Worm (Caenorhabditis elegans): ENCODE data around the gene sru-6.

sru-6 gene

DNA sequence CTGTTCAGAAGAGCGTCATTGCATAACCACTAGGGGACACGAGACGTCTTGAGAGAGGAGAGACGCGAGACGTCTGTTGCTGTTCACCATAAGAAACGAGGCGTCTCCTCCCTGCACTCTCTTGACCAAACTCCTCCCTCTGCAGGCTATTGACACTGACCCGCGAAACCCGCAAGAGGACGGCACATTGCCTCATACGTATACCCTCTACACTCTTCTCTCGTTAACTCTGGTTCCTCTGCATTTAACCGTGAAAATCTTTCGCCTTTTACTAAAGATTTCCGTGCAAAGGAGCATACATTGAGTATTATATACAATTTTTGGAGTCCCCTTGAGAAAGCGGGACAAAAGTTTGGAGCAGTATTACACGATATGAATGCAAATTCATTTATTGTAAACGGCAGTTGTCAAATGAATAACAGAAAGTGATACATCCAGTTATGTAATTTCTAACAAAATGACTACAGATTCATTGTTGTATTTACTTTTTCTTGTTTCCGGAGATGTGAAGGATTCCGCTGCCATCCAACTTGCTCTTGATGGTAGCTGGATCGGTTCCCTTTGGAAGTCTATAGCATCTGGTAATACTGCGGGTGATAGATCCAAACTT is 45.9 kb upstream of the sru-6 start (continued):
- TF ChIP-seq rpc-1 (optimal IDR thresholded peaks at IDR 0.05) (no peak), rpc-1 (tag; optimal IDR thresholded peaks at IDR 0.05) (peak; percentile 22), hlh-12 (tag; optimal IDR thresholded peaks at IDR 0.05) (no peak), T07F8.4 (tag; optimal IDR thresholded peaks at IDR 0.05) (peak; percentile 29), tbp1 (GFP tag; optimal IDR thresholded peaks at IDR 0.05) (peak; percentile 81), hmg-1.2 (GFP tag; IDR thresholded peaks at IDR 0.05) (peak; percentile 92), F57C9.4 (tag; optimal IDR thresholded peaks at IDR 0.05) (no peak), ztf-18 (tag; optimal IDR thresholded peaks at IDR 0.05) (peak; percentile 69), akir-1 (GFP tag; optimal IDR thresholded peaks at IDR 0.05) (no peak), mel-28 (tag; optimal IDR thresholded peaks at IDR 0.05; ENCODE audit: borderline replicate concordance) (peak; percentile 78), sptf-2 (GFP tag; optimal IDR thresholded peaks at IDR 0.05) (peak; percentile 61), cebp-2 (GFP tag; IDR thresholded peaks at IDR 0.05) (0 out of 2 replicates have a peak, but pooled peaks have one; percentile 22), madf-6 (GFP tag; IDR thresholded peaks at IDR 0.05) (peak; percentile 79), F55B11.4 (tag; optimal IDR thresholded peaks at IDR 0.05; ENCODE audit: borderline replicate concordance, insufficient read depth) (no peak), tbx-9 (tag; optimal IDR thresholded peaks at IDR 0.05; ENCODE audit: borderline replicate concordance) (no peak), dpl-1 (GFP tag; optimal IDR thresholded peaks at IDR 0.05) (peak; percentile 3), hlh-26 (GFP tag; conservative IDR thresholded peaks at IDR 0.05) (no peak), egl-44 (GFP tag; IDR thresholded peaks at IDR 0.05) (peak; percentile 81), D2030.7 (GFP tag; IDR thresholded peaks at IDR 0.05) (peak; percentile 96), lin-26 (GFP tag; IDR thresholded peaks at IDR 0.05) (peak; percentile 57; the same call in 1 of the 2 replicates), rcor-1 (GFP tag; IDR thresholded peaks at IDR 0.05) (peak; percentile 85), bed-2 (GFP tag; IDR thresholded peaks at IDR 0.05) (0 out of 2 replicates have a peak, but pooled peaks have one; percentile 11), Y53F4B.3 (GFP tag; IDR thresholded peaks at IDR 0.05) (peak; percentile 74; the same call in 1 of the 2 replicates), egl-18 (GFP tag; IDR thresholded peaks at IDR 0.05) (0 out of 2 replicates have a peak, but pooled peaks have one; percentile 16), lin-40 (tag; optimal IDR thresholded peaks at IDR 0.05) (peak; percentile 93), ceh-40 (GFP tag; IDR thresholded peaks at IDR 0.05) (0 out of 2 replicates have a peak, but pooled peaks have one; percentile 6), lsy-27 (tag; optimal IDR thresholded peaks at IDR 0.05; ENCODE audit: borderline replicate concordance, insufficient read depth) (no peak), nfya-2 (GFP tag; IDR thresholded peaks at IDR 0.05) (0 out of 2 replicates have a peak, but pooled peaks have one; percentile 66), B0261.1 (tag; optimal IDR thresholded peaks at IDR 0.05) (peak; percentile 39), lag-1 (GFP tag; IDR thresholded peaks at IDR 0.05) (no peak), lin-35 (GFP tag; optimal IDR thresholded peaks at IDR 0.05) (peak in 1 of 3 experiments; percentile 81), hmg-20 (GFP tag; IDR thresholded peaks at IDR 0.05) (peak; percentile 74), ZK185.1 (tag; optimal IDR thresholded peaks at IDR 0.05; ENCODE audit: poor library complexity, severe bottlenecking) (peak; percentile 81), snpc-4 (GFP tag; optimal IDR thresholded peaks at IDR 0.05) (peak; percentile 98), snpc-4 (tag; optimal IDR thresholded peaks at IDR 0.05) (peak; percentile 99), ztf-22 (GFP tag; optimal IDR thresholded peaks at IDR 0.05) (no peak), F39B2.1 (GFP tag; IDR thresholded peaks at IDR 0.05) (no peak), athp-1 (tag; optimal IDR thresholded peaks at IDR 0.05) (peak; percentile 45), F23B12.7 (tag; optimal IDR thresholded peaks at IDR 0.05; ENCODE audit: insufficient read depth) (peak; percentile 95), nhr-179 (tag; optimal IDR thresholded peaks at IDR 0.05) (no peak), ceh-100 (GFP tag; IDR thresholded peaks at IDR 0.05) (peak; percentile 84), snpc-3.4 (tag; optimal IDR thresholded peaks at IDR 0.05) (peak; percentile 95), ztf-3 (GFP tag; optimal IDR thresholded peaks at IDR 0.05) (peak; percentile 80), nhr-120 (GFP tag; IDR thresholded peaks at IDR 0.05) (no peak), ccch-3 (GFP tag; optimal IDR thresholded peaks at IDR 0.05) (no peak), sea-2 (GFP tag; IDR thresholded peaks at IDR 0.05) (no peak), Y79H2A.3 (GFP tag; conservative IDR thresholded peaks at IDR 0.05) (peak; percentile 37; the same call in 1 of the 2 replicates)

Data from whole organism, young adult.